Worm (Caenorhabditis elegans): Measurements from ENCODE around the gene har-1.

DNA sequence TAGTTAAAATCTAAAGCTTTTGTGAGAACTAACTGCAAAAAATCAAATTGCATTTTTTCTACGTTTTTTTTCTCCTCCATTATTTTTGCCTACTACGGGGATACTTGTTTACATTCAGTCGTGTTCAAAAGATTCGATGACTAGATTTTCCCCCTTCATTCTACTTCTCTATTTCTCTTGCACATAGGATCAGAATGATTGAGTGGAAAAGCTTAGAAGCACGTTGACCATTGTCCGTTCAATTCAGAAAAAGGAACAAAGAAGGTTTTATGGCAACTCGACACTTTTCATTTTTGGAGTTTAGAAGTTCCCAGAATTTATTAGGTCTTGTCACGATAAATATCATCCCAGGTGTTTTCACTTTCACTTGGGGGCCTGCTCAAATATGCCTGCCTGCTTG, 14.7 kb upstream of the har-1 start:
- no peak for TF ChIP-seq ztf-1 (GFP tag; conservative IDR thresholded peaks at IDR 0.05)
- TF ChIP-seq zag-1 (tag; optimal IDR thresholded peaks at IDR 0.05): no peak
- TF ChIP-seq nhr-77 (tag; optimal IDR thresholded peaks at IDR 0.05): no peak
- no peak for TF ChIP-seq mdl-1 (tag; optimal IDR thresholded peaks at IDR 0.05)
- no peak for TF ChIP-seq snpc-4 (tag; optimal IDR thresholded peaks at IDR 0.05)
- TF ChIP-seq nhr-25 (tag; optimal IDR thresholded peaks at IDR 0.05): no peak
- no peak for TF ChIP-seq R02D3.7 (tag; optimal IDR thresholded peaks at IDR 0.05)
- TF ChIP-seq aly-2 (tag; optimal IDR thresholded peaks at IDR 0.05): no peak
- no peak for TF ChIP-seq F13H6.1 (tag; optimal IDR thresholded peaks at IDR 0.05)
- TF ChIP-seq nhr-12 (tag; optimal IDR thresholded peaks at IDR 0.05): no peak
- TF ChIP-seq unc-62 (GFP tag; optimal IDR thresholded peaks at IDR 0.05): no peak
- no peak for TF ChIP-seq nhr-11 (tag; optimal IDR thresholded peaks at IDR 0.05)
- TF ChIP-seq nhr-237 (tag; optimal IDR thresholded peaks at IDR 0.05): no peak

Measured in whole organism, L2 larva.